Fruit fly (Drosophila melanogaster) whole organism, adult: ENCODE measurements around the gene hll.

Source experiments
- CG11617 ChIP-seq: fragments of 200-800 bp; sonication (Bioruptor generic); optimal IDR thresholded peaks from 2 replicates; lab custom pipeline; 2017; ENCODE audit warnings: mild to moderate bottlenecking, missing biosample characterization, missing genetic modification reagents, missing genetic modification characterization
- CG12768 ChIP-seq: fragments of 200-800 bp; sonication (Bioruptor generic); optimal IDR thresholded peaks from 2 replicates; lab custom pipeline; 2017; ENCODE audit warnings: missing biosample characterization, missing genetic modification characterization, mild to moderate bottlenecking, moderate library complexity, missing genetic modification reagents
- CG14711 ChIP-seq: fragments of 200-800 bp; sonication (Bioruptor generic); optimal IDR thresholded peaks from 2 replicates; lab custom pipeline; 2018; ENCODE audit warnings: missing biosample characterization, mild to moderate bottlenecking, missing genetic modification characterization, moderate library complexity
- CG1620 ChIP-seq: fragments of 200-800 bp; sonication (Bioruptor generic); optimal IDR thresholded peaks from 2 replicates; lab custom pipeline; 2016; ENCODE audit warnings: missing biosample characterization, missing genetic modification characterization
- CG33017 ChIP-seq: fragments of 200-800 bp; sonication (Bioruptor generic); optimal IDR thresholded peaks from 2 replicates; lab custom pipeline; 2018; ENCODE audit warnings: missing biosample characterization, mild to moderate bottlenecking, missing genetic modification characterization, moderate library complexity
- CG5204 ChIP-seq: fragments of 200-800 bp; sonication (Bioruptor generic); optimal IDR thresholded peaks from 2 replicates; lab custom pipeline; 2016; ENCODE audit warnings: missing biosample characterization, missing genetic modification characterization
- CG7045 ChIP-seq: fragments of 200-800 bp; sonication (Bioruptor generic); optimal IDR thresholded peaks from 2 replicates; lab custom pipeline; 2017; ENCODE audit warnings: missing biosample characterization, mild to moderate bottlenecking, missing genetic modification characterization
- CG7101 ChIP-seq: fragments of 200-800 bp; sonication (Bioruptor generic); optimal IDR thresholded peaks from 2 replicates; lab custom pipeline; 2018; ENCODE audit warnings: missing biosample characterization, mild to moderate bottlenecking, missing genetic modification characterization, moderate library complexity
- Clk ChIP-seq: fragments of 200-800 bp; sonication (Bioruptor generic); optimal IDR thresholded peaks from 2 replicates; lab custom pipeline; 2017; ENCODE audit warnings: missing biosample characterization, missing genetic modification characterization
- Crg-1 ChIP-seq: fragments of 200-800 bp; sonication (Bioruptor generic); optimal IDR thresholded peaks from 2 replicates; lab custom pipeline; 2016; ENCODE audit warnings: missing biosample characterization, missing genetic modification characterization
- Hr96 ChIP-seq: fragments of 200-800 bp; sonication (Bioruptor generic); optimal IDR thresholded peaks from 2 replicates; lab custom pipeline; 2016; ENCODE audit warnings: missing biosample characterization, missing genetic modification characterization
- Mnt ChIP-seq: fragments of 200-800 bp; sonication (Bioruptor generic); optimal IDR thresholded peaks from 2 replicates; lab custom pipeline; 2016; ENCODE audit warnings: missing biosample characterization, mild to moderate bottlenecking, missing genetic modification characterization
- bab1 ChIP-seq: fragments of 200-800 bp; sonication (Bioruptor generic); optimal IDR thresholded peaks from 3 replicates; lab custom pipeline; 2019; ENCODE audit warnings: missing biosample characterization, mild to moderate bottlenecking, missing genetic modification characterization, moderate library complexity
- cic ChIP-seq: fragments of 200-800 bp; sonication (Bioruptor generic); optimal IDR thresholded peaks from 2 replicates; lab custom pipeline; 2017; ENCODE audit warnings: missing biosample characterization, mild to moderate bottlenecking, missing genetic modification characterization, moderate library complexity
- cnc ChIP-seq, 2 experiments: fragments of >200 bp; optimal IDR thresholded peaks; 2 replicates each; lab custom pipeline; 2017
- kay ChIP-seq: fragments of 200-800 bp; sonication (Bioruptor generic); peaks from one replicate; lab custom pipeline; 2016; ENCODE audit warnings: missing biosample characterization, missing genetic modification characterization, borderline replicate concordance
- ovo ChIP-seq: fragments of 200-800 bp; sonication (Bioruptor generic); optimal IDR thresholded peaks from 2 replicates; lab custom pipeline; 2016; ENCODE audit warnings: missing biosample characterization, missing genetic modification characterization
- pad ChIP-seq: fragments of 200-800 bp; sonication (Bioruptor generic); optimal IDR thresholded peaks from 3 replicates; lab custom pipeline; 2017; ENCODE audit warnings: missing biosample characterization, missing genetic modification characterization, mild to moderate bottlenecking, moderate library complexity, missing genetic modification reagents
- tj ChIP-seq: fragments of 200-800 bp; sonication (Bioruptor generic); optimal IDR thresholded peaks from 3 replicates; lab custom pipeline; 2017; ENCODE audit warnings: missing biosample characterization, mild to moderate bottlenecking, missing genetic modification characterization, moderate library complexity
- toe ChIP-seq: fragments of 200-800 bp; sonication (Bioruptor generic); optimal IDR thresholded peaks from 2 replicates; lab custom pipeline; 2016; ENCODE audit warnings: missing biosample characterization, missing genetic modification characterization

The hll gene

dm6 chr2L:14010410-14010809, 16.4 kb upstream of the hll start:
- TF ChIP-seq pad (GFP tag; lab: Kevin White, UChicago) (no peak), cnc (optimal IDR thresholded peaks at IDR 0.05; lab: Kevin White, UChicago) (no peak), CG14711 (tag; lab: Kevin White, UChicago) (no peak), CG7045 (GFP tag; lab: Kevin White, UChicago) (no peak), Clk (GFP tag; lab: Kevin White, UChicago) (no peak), kay (GFP tag; lab: Kevin White, UChicago) (peak; percentile 84), cic (no peak), CG12768 (GFP tag; lab: Kevin White, UChicago) (peak; percentile 29), Crg-1 (GFP tag; lab: Kevin White, UChicago) (no peak)

dm6 chr2L:14011591-14012303, 15.1 kb upstream of the hll start:
- TF ChIP-seq Crg-1 (GFP tag; lab: Kevin White, UChicago) (no peak), tj (peak; percentile 16), Hr96 (GFP tag; lab: Kevin White, UChicago) (no peak), CG1620 (GFP tag; lab: Kevin White, UChicago) (no peak), CG33017 (tag; lab: Kevin White, UChicago) (peak; percentile 75), CG7045 (GFP tag; lab: Kevin White, UChicago) (peak; percentile 50), kay (GFP tag; lab: Kevin White, UChicago) (peak; percentile 72), cic (peak; percentile 56), pad (GFP tag; lab: Kevin White, UChicago) (peak; percentile 20), CG12768 (GFP tag; lab: Kevin White, UChicago) (peak; percentile 11), CG11617 (GFP tag; lab: Kevin White, UChicago) (no peak), Clk (GFP tag; lab: Kevin White, UChicago) (no peak), bab1 (GFP tag; lab: Kevin White, UChicago) (peak; percentile 20), CG14711 (tag; lab: Kevin White, UChicago) (peak; percentile 36), CG7101 (tag; lab: Kevin White, UChicago) (peak; percentile 59), CG5204 (GFP tag; lab: Kevin White, UChicago) (no peak), Mnt (GFP tag; lab: Kevin White, UChicago) (peak; percentile 7), toe (no peak), ovo (no peak), cnc (optimal IDR thresholded peaks at IDR 0.05; lab: Kevin White, UChicago) (peak in 1 of 2 experiments; percentile 49)

DNA sequence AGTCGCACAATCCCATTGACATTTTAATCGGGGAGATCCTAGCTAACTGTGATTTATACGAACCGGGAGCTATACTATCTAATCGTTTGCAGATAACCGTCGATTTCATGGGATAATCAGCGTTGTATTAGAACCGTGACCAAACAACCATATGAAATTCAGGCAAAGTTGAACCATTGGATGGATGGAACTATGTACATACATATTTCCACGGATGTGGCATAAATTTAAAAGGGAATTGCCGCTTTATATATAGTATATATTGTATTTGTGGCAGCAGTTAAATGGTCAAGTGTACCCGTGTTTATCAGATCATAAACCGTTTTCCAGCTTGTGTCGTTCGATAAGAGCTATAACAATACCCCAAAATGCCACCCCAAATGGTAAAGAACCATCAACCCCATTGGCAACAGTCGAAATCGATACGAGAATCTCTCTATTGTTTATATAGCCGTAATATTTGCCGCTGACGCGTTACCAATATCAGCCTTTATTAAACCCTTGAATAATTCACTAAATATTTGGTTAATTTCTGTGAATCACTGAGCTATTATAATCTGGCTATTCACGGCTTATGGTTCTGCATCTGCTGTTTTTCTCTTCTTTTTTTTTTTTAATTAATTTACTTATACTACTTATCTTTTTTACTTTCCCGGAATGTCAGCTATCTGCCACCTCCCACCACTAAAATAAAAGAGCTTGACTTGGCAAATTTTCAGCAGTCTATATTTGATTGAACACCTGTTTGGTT, 14.3 kb upstream of the hll start, which contains the start of gene bgm:
bgm (plus strand) TSS at position 701 of the 751 bp plus-strand sequence.
- no peak for TF ChIP-seq CG7101 (tag; lab: Kevin White, UChicago)
- no peak for TF ChIP-seq CG7045 (GFP tag; lab: Kevin White, UChicago)
- TF ChIP-seq cic = no peak

dm6 chr2L:14013478-14013877, 13.3 kb upstream of the hll start:
- TF ChIP-seq pad (GFP tag; lab: Kevin White, UChicago) (peak; percentile 15), Hr96 (GFP tag; lab: Kevin White, UChicago) (no peak), cic (peak; percentile 78), Mnt (GFP tag; lab: Kevin White, UChicago) (peak; percentile 44), Clk (GFP tag; lab: Kevin White, UChicago) (no peak)

- TF ChIP-seq CG7045 (GFP tag; lab: Kevin White, UChicago) (no peak), CG33017 (tag; lab: Kevin White, UChicago) (no peak), Mnt (GFP tag; lab: Kevin White, UChicago) (no peak), kay (GFP tag; lab: Kevin White, UChicago) (no peak), CG11617 (GFP tag; lab: Kevin White, UChicago) (no peak), ovo (no peak), cic (no peak), Crg-1 (GFP tag; lab: Kevin White, UChicago) (no peak), CG1620 (GFP tag; lab: Kevin White, UChicago) (no peak), toe (no peak), tj (no peak), CG12768 (GFP tag; lab: Kevin White, UChicago) (no peak), cnc (optimal IDR thresholded peaks at IDR 0.05; lab: Kevin White, UChicago) (no peak), bab1 (GFP tag; lab: Kevin White, UChicago) (no peak), CG7101 (tag; lab: Kevin White, UChicago) (no peak), CG14711 (tag; lab: Kevin White, UChicago) (no peak), pad (GFP tag; lab: Kevin White, UChicago) (no peak)
Observed at dm6 chr2L:14015109-14015508, 11.7 kb upstream of the hll start.

DNA sequence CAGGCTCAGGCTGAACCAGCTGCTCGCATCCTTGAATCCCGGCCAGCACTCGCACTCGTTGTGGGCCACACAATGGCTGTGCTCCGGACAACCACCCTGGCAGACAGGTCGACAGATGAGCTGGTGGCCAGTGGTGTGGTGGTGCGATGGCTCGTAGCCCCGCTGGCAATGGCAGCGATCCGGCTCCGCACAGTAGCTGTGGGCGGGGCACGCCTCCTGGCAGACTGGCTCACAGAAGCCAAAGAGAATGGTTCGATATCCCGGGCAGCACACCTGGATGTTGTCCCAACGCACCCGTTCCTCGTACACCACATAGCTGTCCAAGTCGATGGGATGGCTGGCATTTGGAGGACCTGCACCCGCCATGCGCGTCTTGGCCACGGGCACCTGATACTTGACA, 7.1 kb upstream of the hll start:
- TF ChIP-seq CG5204 (GFP tag; lab: Kevin White, UChicago) (no peak), CG7045 (GFP tag; lab: Kevin White, UChicago) (no peak), CG7101 (tag; lab: Kevin White, UChicago) (no peak), Mnt (GFP tag; lab: Kevin White, UChicago) (no peak), toe (no peak), Hr96 (GFP tag; lab: Kevin White, UChicago) (no peak), cic (no peak), ovo (no peak)
